Worm (Caenorhabditis elegans) whole organism, early embryonic: Measurements from ENCODE around the gene ZC239.4.

Source experiments
- B0310.2 ChIP-seq: sonication (generic microtip); optimal IDR thresholded peaks from 2 replicates; lab custom pipeline; 2016; ENCODE audit warnings: mild to moderate bottlenecking, missing genetic modification characterization, missing compliant biosample characterization
- ama-1 ChIP-seq: fragments of 150-350 bp; optimal IDR thresholded peaks from 2 replicates; lab custom pipeline; 2014
- ceh-36 ChIP-seq: sonication (generic microtip); optimal IDR thresholded peaks from 2 replicates; lab custom pipeline; 2016; ENCODE audit warnings: missing genetic modification characterization, inconsistent platforms, missing compliant biosample characterization
- flt-1 ChIP-seq: fragments of 200-800 bp; sonication (Bioruptor generic); IDR thresholded peaks from 2 replicates; pipeline ENCODE4 v1.3.6; 2022; ENCODE audit warnings: missing genetic modification characterization, missing compliant biosample characterization
- hmbx-1 ChIP-seq: sonication (generic microtip); optimal IDR thresholded peaks from 2 replicates; lab custom pipeline; 2016; ENCODE audit warnings: mild to moderate bottlenecking, missing genetic modification characterization, missing compliant biosample characterization
- hmg-4 ChIP-seq: fragments of 200-800 bp; sonication (Bioruptor generic); optimal IDR thresholded peaks from 2 replicates; lab custom pipeline; 2018; ENCODE audit warnings: mild to moderate bottlenecking, missing genetic modification characterization, missing compliant biosample characterization
- sea-1 ChIP-seq: fragments of 200-800 bp; sonication (Bioruptor generic); conservative IDR thresholded peaks from 2 replicates; pipeline ENCODE4 v1.3.6; 2022; ENCODE audit warnings: missing genetic modification characterization, missing compliant biosample characterization

- TF ChIP-seq ama-1 (lab: Kevin White, UChicago) = no peak
- no peak for TF ChIP-seq ceh-36 (tag; lab: Kevin White, UChicago)
- TF ChIP-seq B0310.2 (tag; lab: Kevin White, UChicago) = no peak
- TF ChIP-seq hmbx-1 (tag; lab: Kevin White, UChicago) = no peak
- no peak for TF ChIP-seq hmg-4
- no peak for TF ChIP-seq flt-1 (GFP tag; lab: Robert Waterston, UW)
- no peak for TF ChIP-seq sea-1
These were observed 33.6 kb downstream of the ZC239.4 start for ce11 chrII:3247556-3247955.
